Fruit fly (Drosophila melanogaster) whole organism, embryonic: Measurements from ENCODE around the gene CG31883.

ENCODE experiments used
- CG10147 ChIP-seq: fragments of 200-800 bp; sonication (Bioruptor generic); optimal IDR thresholded peaks from 2 replicates; lab custom pipeline; 2019; ENCODE audit warnings: missing biosample characterization, mild to moderate bottlenecking, missing genetic modification characterization, moderate library complexity
- CG10321 ChIP-seq: fragments of 200-800 bp; sonication (Bioruptor generic); IDR thresholded peaks from 2 replicates; pipeline ENCODE4 v1.3.6; 2022; ENCODE audit warnings: missing biosample characterization, missing genetic modification characterization
- CG12236 ChIP-seq: fragments of 200-800 bp; sonication (Bioruptor generic); optimal IDR thresholded peaks from 2 replicates; lab custom pipeline; 2016; ENCODE audit warnings: missing biosample characterization, missing genetic modification characterization
- CG14441 ChIP-seq: fragments of 200-800 bp; sonication (Bioruptor generic); IDR thresholded peaks from 2 replicates; pipeline ENCODE4 v1.3.6; 2022; ENCODE audit warnings: missing biosample characterization, missing genetic modification characterization
- CG14710 ChIP-seq: fragments of 200-800 bp; sonication (Bioruptor generic); optimal IDR thresholded peaks from 3 replicates; lab custom pipeline; 2019; ENCODE audit warnings: missing biosample characterization, mild to moderate bottlenecking, missing genetic modification characterization, moderate library complexity
- CG14965 ChIP-seq: fragments of 200-800 bp; sonication (Bioruptor generic); optimal IDR thresholded peaks from 2 replicates; lab custom pipeline; 2016; ENCODE audit warnings: missing biosample characterization, missing genetic modification characterization, borderline replicate concordance
- CG15011 ChIP-seq: fragments of 200-800 bp; sonication (Bioruptor generic); optimal IDR thresholded peaks from 3 replicates; lab custom pipeline; 2018; ENCODE audit warnings: missing biosample characterization, mild to moderate bottlenecking, missing genetic modification characterization
- CG15269 ChIP-seq: fragments of 200-800 bp; sonication (Bioruptor generic); optimal IDR thresholded peaks from 2 replicates; lab custom pipeline; 2018; ENCODE audit warnings: missing biosample characterization, mild to moderate bottlenecking, missing genetic modification characterization, moderate library complexity
- CG1529 ChIP-seq: fragments of 200-800 bp; sonication (Bioruptor generic); optimal IDR thresholded peaks from 3 replicates; lab custom pipeline; 2018; ENCODE audit warnings: missing biosample characterization, missing genetic modification characterization
- CG15601 ChIP-seq: fragments of 200-800 bp; sonication (Bioruptor generic); optimal IDR thresholded peaks from 3 replicates; lab custom pipeline; 2019; ENCODE audit warnings: missing biosample characterization, mild to moderate bottlenecking, missing genetic modification characterization, moderate library complexity
- CG17568 ChIP-seq: fragments of 200-800 bp; sonication (Bioruptor generic); optimal IDR thresholded peaks from 2 replicates; lab custom pipeline; 2018; ENCODE audit warnings: missing biosample characterization, mild to moderate bottlenecking, missing genetic modification characterization, moderate library complexity
- CG2199 ChIP-seq: fragments of 200-800 bp; sonication (Bioruptor generic); IDR thresholded peaks from 3 replicates; pipeline ENCODE4 v1.3.6; 2022; ENCODE audit warnings: missing biosample characterization, missing genetic modification characterization
- CG2889 ChIP-seq: fragments of 200-800 bp; sonication (Bioruptor generic); IDR thresholded peaks from 3 replicates; pipeline ENCODE4 v1.3.6; 2022; ENCODE audit warnings: missing biosample characterization, missing genetic modification characterization
- CG30431 ChIP-seq: fragments of 200-800 bp; sonication (Bioruptor generic); optimal IDR thresholded peaks from 2 replicates; lab custom pipeline; 2017; ENCODE audit warnings: missing biosample characterization, missing genetic modification characterization
- CG31224 ChIP-seq: fragments of 200-800 bp; sonication (Bioruptor generic); IDR thresholded peaks from 2 replicates; pipeline ENCODE4 v1.3.6; 2022; ENCODE audit warnings: missing biosample characterization, missing genetic modification characterization
- CG31365 ChIP-seq: fragments of 200-800 bp; sonication (Bioruptor generic); optimal IDR thresholded peaks from 2 replicates; lab custom pipeline; 2018; ENCODE audit warnings: missing biosample characterization, mild to moderate bottlenecking, missing genetic modification characterization
- CG4424 ChIP-seq: fragments of 200-800 bp; sonication (Bioruptor generic); optimal IDR thresholded peaks from 3 replicates; lab custom pipeline; 2016; ENCODE audit warnings: missing biosample characterization, missing genetic modification characterization
- CG6791 ChIP-seq: fragments of 200-800 bp; sonication (Bioruptor generic); IDR thresholded peaks from 3 replicates; pipeline ENCODE4 v1.3.6; 2022; ENCODE audit warnings: missing biosample characterization, missing genetic modification characterization; ENCODE audit not compliant: partially characterized antibody
- CG7928 ChIP-seq: fragments of 200-800 bp; sonication (Bioruptor generic); optimal IDR thresholded peaks from 2 replicates; lab custom pipeline; 2017; ENCODE audit warnings: missing biosample characterization, mild to moderate bottlenecking, missing genetic modification characterization
- CG8089 ChIP-seq: fragments of 200-800 bp; sonication (Bioruptor generic); optimal IDR thresholded peaks from 3 replicates; lab custom pipeline; 2016; ENCODE audit warnings: missing biosample characterization, missing genetic modification characterization
- CG8359 ChIP-seq: fragments of 200-800 bp; sonication (Bioruptor generic); optimal IDR thresholded peaks from 2 replicates; lab custom pipeline; 2017; ENCODE audit warnings: missing biosample characterization, mild to moderate bottlenecking, missing genetic modification characterization, borderline replicate concordance
- CG8924 ChIP-seq: fragments of 200-800 bp; optimal IDR thresholded peaks from 3 replicates; lab custom pipeline; 2019; ENCODE audit warnings: missing biosample characterization, mild to moderate bottlenecking, missing genetic modification characterization, moderate library complexity
- D ChIP-seq, 2 experiments: fragments of 200-800 bp in 1 of 2; fragments of >200 bp in 1 of 2; sonication (Bioruptor generic) in 1 of 2; optimal IDR thresholded peaks; 2 replicates in 1 of 2; 3 replicates in 1 of 2; lab custom pipeline; 2017; ENCODE audit warnings: mild to moderate bottlenecking in 1 of 2, missing biosample characterization in 1 of 2, missing genetic modification characterization in 1 of 2, missing genetic modification reagents in 1 of 2
- Deaf1 ChIP-seq: fragments of 200-800 bp; optimal IDR thresholded peaks from 3 replicates; lab custom pipeline; 2019; ENCODE audit warnings: missing biosample characterization, mild to moderate bottlenecking, missing genetic modification characterization, moderate library complexity
- E2f1 ChIP-seq: fragments of 200-800 bp; sonication (Bioruptor generic); IDR thresholded peaks from 2 replicates; pipeline ENCODE4 v1.3.6; 2022; ENCODE audit warnings: missing biosample characterization, missing genetic modification characterization
- Ets65A ChIP-seq: fragments of 200-800 bp; sonication (Bioruptor generic); peaks from one replicate; lab custom pipeline; 2016; ENCODE audit warnings: missing biosample characterization, missing genetic modification characterization
- Gug ChIP-seq: fragments of 200-800 bp; sonication (Bioruptor generic); IDR thresholded peaks from 4 replicates; pipeline ENCODE4 v1.3.6; 2022; ENCODE audit warnings: missing biosample characterization, missing genetic modification characterization
- HmgZ ChIP-seq: fragments of 200-800 bp; sonication (Bioruptor generic); optimal IDR thresholded peaks from 2 replicates; lab custom pipeline; 2018; ENCODE audit warnings: missing biosample characterization, mild to moderate bottlenecking, missing genetic modification characterization
- Hmx ChIP-seq: fragments of 200-800 bp; sonication (Bioruptor generic); optimal IDR thresholded peaks from 2 replicates; lab custom pipeline; 2016; ENCODE audit warnings: missing biosample characterization, missing genetic modification characterization
- Jarid2 ChIP-seq: fragments of 200-800 bp; sonication (Bioruptor generic); optimal IDR thresholded peaks from 3 replicates; lab custom pipeline; 2017; ENCODE audit warnings: mild to moderate bottlenecking, missing biosample characterization, missing genetic modification reagents, missing genetic modification characterization
- Pdp1 ChIP-seq, 2 experiments: fragments of 200-800 bp; sonication (Bioruptor generic); optimal IDR thresholded peaks; 3 replicates each; lab custom pipeline; 2016; ENCODE audit warnings: missing biosample characterization in 2 of 2, missing genetic modification characterization in 2 of 2, mild to moderate bottlenecking in 1 of 2, moderate library complexity in 1 of 2
- Scr ChIP-seq: fragments of 200-800 bp; sonication (Bioruptor generic); IDR thresholded peaks from 2 replicates; pipeline ENCODE4 v1.3.6; 2022; ENCODE audit warnings: missing biosample characterization, missing genetic modification characterization; ENCODE audit not compliant: partially characterized antibody
- Trl ChIP-seq, 3 experiments: fragments of >200 bp in 2 of 3; fragments of 200-800 bp in 1 of 3; sonication (Bioruptor generic) in 1 of 3; optimal IDR thresholded peaks; 2 replicates in 1 of 3; 3 replicates in 2 of 3; lab custom pipeline; 2016 to 2017; ENCODE audit warnings: missing biosample characterization in 1 of 3, missing genetic modification characterization in 1 of 3
- amos ChIP-seq: fragments of 200-800 bp; sonication (Bioruptor generic); IDR thresholded peaks from 2 replicates; pipeline ENCODE4 v1.3.6; 2022; ENCODE audit warnings: missing biosample characterization, missing genetic modification characterization; ENCODE audit not compliant: partially characterized antibody
- chm ChIP-seq: fragments of 200-800 bp; sonication (Bioruptor generic); IDR thresholded peaks from 2 replicates; pipeline ENCODE4 v1.3.6; 2022; ENCODE audit warnings: missing biosample characterization, missing genetic modification characterization
- ci ChIP-seq: fragments of 200-800 bp; sonication (Bioruptor generic); IDR thresholded peaks from 3 replicates; pipeline ENCODE4 v1.3.6; 2022; ENCODE audit warnings: missing biosample characterization, missing genetic modification characterization
- cwo ChIP-seq: fragments of 200-800 bp; sonication (Bioruptor generic); optimal IDR thresholded peaks from 3 replicates; lab custom pipeline; 2017; ENCODE audit warnings: missing biosample characterization, missing genetic modification characterization, mild to moderate bottlenecking, moderate library complexity, missing genetic modification reagents
- dm ChIP-seq: fragments of 200-800 bp; sonication (Bioruptor generic); optimal IDR thresholded peaks from 3 replicates; lab custom pipeline; 2016; ENCODE audit warnings: missing biosample characterization, missing genetic modification characterization
- lab ChIP-seq: fragments of 200-800 bp; sonication (Bioruptor generic); optimal IDR thresholded peaks from 3 replicates; lab custom pipeline; 2017; ENCODE audit warnings: missing biosample characterization, missing genetic modification characterization, mild to moderate bottlenecking, moderate library complexity, missing genetic modification reagents
- pho ChIP-seq: fragments of 200-800 bp; sonication (Bioruptor generic); optimal IDR thresholded peaks from 2 replicates; lab custom pipeline; 2016; ENCODE audit warnings: missing biosample characterization, missing genetic modification characterization
- pros ChIP-seq: fragments of 200-800 bp; sonication (Bioruptor generic); optimal IDR thresholded peaks from 3 replicates; lab custom pipeline; 2019; ENCODE audit warnings: missing biosample characterization, mild to moderate bottlenecking, missing genetic modification characterization, moderate library complexity
- rib ChIP-seq: fragments of 200-800 bp; sonication (Bioruptor generic); IDR thresholded peaks from 2 replicates; pipeline ENCODE4 v1.3.6; 2022; ENCODE audit warnings: missing biosample characterization, missing genetic modification characterization
- sens ChIP-seq: fragments of 200-800 bp; sonication (Bioruptor generic); peaks from one replicate; lab custom pipeline; 2016; ENCODE audit warnings: missing biosample characterization, missing genetic modification characterization
- shn ChIP-seq: fragments of 200-800 bp; sonication (Bioruptor generic); optimal IDR thresholded peaks from 3 replicates; lab custom pipeline; 2016; ENCODE audit warnings: missing biosample characterization, missing genetic modification characterization
- unc-4 ChIP-seq: fragments of 200-800 bp; sonication (Bioruptor generic); IDR thresholded peaks from 2 replicates; pipeline ENCODE4 v1.3.6; 2022; ENCODE audit warnings: missing biosample characterization, missing genetic modification characterization; ENCODE audit not compliant: partially characterized antibody
- wek ChIP-seq: fragments of 200-800 bp; sonication (Bioruptor generic); optimal IDR thresholded peaks from 3 replicates; lab custom pipeline; 2018; ENCODE audit warnings: missing biosample characterization, mild to moderate bottlenecking, missing genetic modification characterization, moderate library complexity

Gene CG31883

DNA sequence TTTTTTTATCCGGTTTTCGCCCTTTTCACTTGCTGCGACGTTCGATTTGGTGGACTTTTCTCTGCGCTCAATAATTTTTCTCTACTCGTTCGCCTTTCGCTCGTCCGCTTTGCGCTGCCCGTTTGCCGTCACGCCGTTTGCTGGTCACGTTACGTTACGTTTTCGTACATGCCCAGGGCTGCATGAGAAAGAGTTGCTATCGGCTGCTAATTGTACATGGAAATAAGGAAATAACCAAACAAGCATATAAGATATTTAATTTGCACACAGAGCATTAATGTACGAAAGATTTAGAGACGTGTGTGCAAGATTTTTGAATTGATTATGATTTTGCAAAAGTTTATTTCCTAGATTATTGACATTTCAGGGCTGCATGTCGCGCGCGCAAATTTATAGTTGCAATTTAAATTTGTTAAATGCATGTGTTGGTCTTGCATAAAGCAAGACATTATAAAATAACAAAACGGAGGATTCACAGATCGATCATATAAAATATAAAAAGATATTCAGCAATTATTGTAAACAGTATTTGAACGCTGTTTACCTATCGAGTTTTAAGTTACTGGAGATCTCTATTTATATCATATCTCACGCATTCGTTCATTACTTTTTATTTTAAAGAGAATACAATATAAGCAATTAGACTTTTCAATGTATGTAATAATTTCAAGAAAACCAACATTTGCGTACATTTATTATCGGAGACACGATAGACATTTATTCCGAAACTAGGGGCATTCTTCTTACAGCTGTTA, 33.5 kb upstream of the CG31883 start, which contains the start of gene Gdi (continued):
- no peak for TF ChIP-seq CG1529 (GFP tag; lab: Kevin White, UChicago)
- no peak for TF ChIP-seq pho (GFP tag; lab: Kevin White, UChicago)

DNA sequence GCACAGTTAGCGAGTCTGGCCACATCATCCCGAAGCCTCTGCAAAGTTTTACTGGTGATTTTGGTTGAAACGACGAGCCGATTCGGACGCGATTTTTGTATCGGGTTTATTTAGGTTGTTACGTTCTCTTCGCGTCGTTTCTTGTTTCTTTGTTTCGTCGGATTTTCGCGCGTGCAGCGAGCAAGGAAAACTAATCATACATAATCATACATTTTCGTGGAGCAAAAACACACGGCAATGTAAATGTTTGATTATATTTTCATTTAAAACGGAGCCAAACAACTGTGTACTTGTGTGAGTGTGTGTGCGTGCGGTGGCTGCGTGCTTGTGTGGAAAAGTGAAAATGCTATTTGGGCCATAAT, 32.9 kb upstream of the CG31883 start, which contains the start of gene CG33298:
Gene CG33298 (plus strand): TSS at position 57 of the 362 bp plus-strand sequence.
- no peak for TF ChIP-seq CG8089 (GFP tag; lab: Kevin White, UChicago)
- TF ChIP-seq Deaf1 (tag; lab: Kevin White, UChicago): peak; percentile 91
- TF ChIP-seq D (optimal IDR thresholded peaks at IDR 0.05; lab: Kevin White, UChicago): no peak
- no peak for TF ChIP-seq D (GFP tag; optimal IDR thresholded peaks at IDR 0.05; lab: Kevin White, UChicago)
- TF ChIP-seq CG15601 (tag; lab: Kevin White, UChicago): peak; percentile 67
- TF ChIP-seq amos (GFP tag; lab: Robert Waterston, UW): peak; percentile 52; the same call in 1 of the 2 replicates
- TF ChIP-seq CG15269: no peak
- peak; percentile 1 for TF ChIP-seq HmgZ (tag; lab: Kevin White, UChicago)
- TF ChIP-seq dm: no peak
- TF ChIP-seq CG15011 (GFP tag; lab: Kevin White, UChicago): no peak
- TF ChIP-seq CG14441 (GFP tag; lab: Robert Waterston, UW): no peak
- peak; percentile 78 for TF ChIP-seq sens (GFP tag; lab: Kevin White, UChicago)
- TF ChIP-seq CG31365: no peak
- TF ChIP-seq Hmx: no peak
- TF ChIP-seq CG12236 (GFP tag; lab: Kevin White, UChicago): no peak
- no peak for TF ChIP-seq CG8359 (GFP tag; lab: Kevin White, UChicago)
- TF ChIP-seq pros: no peak
- no peak for TF ChIP-seq CG7928 (GFP tag; lab: Kevin White, UChicago)
- no peak for TF ChIP-seq CG4424 (GFP tag; lab: Kevin White, UChicago)
- TF ChIP-seq CG14965 (GFP tag; lab: Kevin White, UChicago): no peak
- TF ChIP-seq cwo (GFP tag; lab: Kevin White, UChicago): peak; percentile 16
- no peak for TF ChIP-seq CG2889 (GFP tag; lab: Robert Waterston, UW)
- TF ChIP-seq Gug (GFP tag; lab: Robert Waterston, UW): no peak
- peak in 1 of 2 experiments; percentile 28 for TF ChIP-seq Pdp1 (GFP tag; optimal IDR thresholded peaks at IDR 0.05; lab: Kevin White, UChicago)
- peak; percentile 32 for TF ChIP-seq CG10147 (GFP tag; lab: Kevin White, UChicago)
- 0 out of 3 replicates have a peak, but pooled peaks have one; percentile 8 for TF ChIP-seq ci (GFP tag; lab: Robert Waterston, UW)
- TF ChIP-seq Scr (GFP tag; lab: Robert Waterston, UW): no peak
- no peak for TF ChIP-seq CG10321 (GFP tag; lab: Robert Waterston, UW)
- TF ChIP-seq shn (GFP tag; lab: Kevin White, UChicago): no peak
- peak; percentile 25 for TF ChIP-seq CG8924 (tag; lab: Kevin White, UChicago)
- no peak for TF ChIP-seq Ets65A (GFP tag; lab: Kevin White, UChicago)
- peak; percentile 33; the same call in 1 of the 2 replicates for TF ChIP-seq unc-4 (GFP tag; lab: Robert Waterston, UW)
- no peak for TF ChIP-seq CG6791 (GFP tag; lab: Robert Waterston, UW)
- no peak for TF ChIP-seq E2f1 (GFP tag; lab: Robert Waterston, UW)
- peak; percentile 34 for TF ChIP-seq lab (GFP tag; lab: Kevin White, UChicago)
- peak; percentile 93 for TF ChIP-seq wek (GFP tag; lab: Kevin White, UChicago)
- TF ChIP-seq CG2199 (GFP tag; lab: Robert Waterston, UW): peak; percentile 54; the same call in 1 of the 3 replicates
- TF ChIP-seq rib (GFP tag; lab: Robert Waterston, UW): 0 out of 2 replicates have a peak, but pooled peaks have one; percentile 15
- peak; percentile 44 for TF ChIP-seq CG17568 (GFP tag; lab: Kevin White, UChicago)
- TF ChIP-seq Jarid2 (GFP tag; lab: Kevin White, UChicago): peak; percentile 84
- TF ChIP-seq chm (GFP tag; lab: Robert Waterston, UW): peak; percentile 75
- no peak for TF ChIP-seq Trl (optimal IDR thresholded peaks at IDR 0.05; lab: Kevin White, UChicago)
- TF ChIP-seq Trl (GFP tag; optimal IDR thresholded peaks at IDR 0.05; lab: Kevin White, UChicago): no peak
- no peak for TF ChIP-seq CG30431
- no peak for TF ChIP-seq CG14710 (tag; lab: Kevin White, UChicago)
- no peak for TF ChIP-seq CG31224 (GFP tag; lab: Robert Waterston, UW)
